Fruit fly (Drosophila melanogaster) Kc167 (cell line): ENCODE measurements around the gene CG31642.

Experiments used
- Myc ChIP-seq: fragments of >200 bp; optimal IDR thresholded peaks from 2 replicates; lab custom pipeline; 2017; ENCODE audit warnings: missing external identifiers
- Sin3A ChIP-seq: fragments of >200 bp; optimal IDR thresholded peaks from 2 replicates; lab custom pipeline; 2018; ENCODE audit warnings: missing external identifiers
- h ChIP-seq: fragments of >200 bp; optimal IDR thresholded peaks from 3 replicates; lab custom pipeline; 2018; ENCODE audit warnings: missing external identifiers
- insv ChIP-seq: fragments of >200 bp; optimal IDR thresholded peaks from 3 replicates; lab custom pipeline; 2018; ENCODE audit warnings: missing external identifiers
- psq ChIP-seq: fragments of >200 bp; optimal IDR thresholded peaks from 2 replicates; lab custom pipeline; 2017; ENCODE audit warnings: missing external identifiers
- ttk ChIP-seq: sonication (Bioruptor generic); optimal IDR thresholded peaks from 2 replicates; lab custom pipeline; 2017; ENCODE audit warnings: missing external identifiers

CG31642 gene

dm6 chr2L:6081134-6081832 lies 37.0 kb upstream of the CG31642 start:
- TF ChIP-seq psq (lab: Kevin White, UChicago) (no peak), Sin3A (lab: Kevin White, UChicago) (no peak), insv (no peak), h (lab: Kevin White, UChicago) (no peak), Myc (no peak), ttk (lab: Kevin White, UChicago) (no peak)

DNA sequence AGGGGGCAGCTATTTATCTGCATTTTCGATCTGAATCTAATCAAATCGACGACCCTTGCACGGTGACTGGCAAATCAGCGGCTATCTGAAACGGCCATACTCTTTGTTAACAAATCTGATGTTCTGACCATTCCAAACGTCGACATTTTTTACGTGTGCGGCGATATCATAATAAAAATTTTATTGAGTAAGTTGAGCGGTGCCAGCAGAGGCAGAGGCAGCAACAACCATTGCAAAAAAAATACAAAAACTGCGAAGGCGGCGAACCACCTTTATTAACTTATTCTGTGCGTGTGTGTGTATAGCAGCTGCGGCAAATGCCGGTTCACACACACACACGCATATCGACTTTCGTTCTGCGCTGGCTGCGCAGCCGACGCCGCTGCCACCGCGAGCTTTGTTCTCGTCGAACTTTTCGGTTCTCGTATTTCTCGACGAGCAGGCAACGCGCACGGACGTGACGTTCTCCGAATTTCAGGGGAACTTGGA lies 36.1 kb upstream of the CG31642 start, which contains the start of gene Kr-h1:
Gene Kr-h1, plus strand, starts transcription at position 447 of the 489 bp plus-strand sequence.
- no peak for TF ChIP-seq Sin3A (lab: Kevin White, UChicago)
- no peak for TF ChIP-seq h (lab: Kevin White, UChicago)
- no peak for TF ChIP-seq insv
- no peak for TF ChIP-seq psq (lab: Kevin White, UChicago)
- no peak for TF ChIP-seq Myc
- TF ChIP-seq ttk (lab: Kevin White, UChicago), result no peak

- TF ChIP-seq Sin3A (lab: Kevin White, UChicago) (no peak), h (lab: Kevin White, UChicago) (no peak), Myc (no peak), psq (lab: Kevin White, UChicago) (no peak), insv (no peak), ttk (lab: Kevin White, UChicago) (no peak)
These were observed 35.2 kb upstream of the CG31642 start for dm6 chr2L:6082936-6083627.

DNA sequence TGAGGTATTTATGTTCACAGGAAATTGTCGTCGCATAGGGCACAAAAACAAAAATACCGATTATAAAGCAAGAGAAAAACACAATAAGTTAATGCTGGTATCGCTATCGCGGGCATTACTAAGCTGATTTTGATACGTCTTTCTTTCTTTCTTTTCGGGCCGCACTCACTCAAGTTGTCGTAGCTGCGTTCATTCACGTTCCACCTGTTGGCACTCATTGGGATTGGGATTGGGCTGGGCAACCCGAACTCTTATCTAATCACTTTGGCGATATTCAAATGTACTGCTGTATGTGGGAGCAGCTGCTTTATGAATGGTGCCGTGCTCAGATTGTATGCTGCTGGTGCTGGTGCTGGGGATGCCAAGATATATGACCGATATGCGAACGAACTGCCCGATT lies 33.6 kb upstream of the CG31642 start:
- TF ChIP-seq Sin3A (lab: Kevin White, UChicago) (no peak), Myc (no peak), insv (no peak), ttk (lab: Kevin White, UChicago) (no peak)

DNA sequence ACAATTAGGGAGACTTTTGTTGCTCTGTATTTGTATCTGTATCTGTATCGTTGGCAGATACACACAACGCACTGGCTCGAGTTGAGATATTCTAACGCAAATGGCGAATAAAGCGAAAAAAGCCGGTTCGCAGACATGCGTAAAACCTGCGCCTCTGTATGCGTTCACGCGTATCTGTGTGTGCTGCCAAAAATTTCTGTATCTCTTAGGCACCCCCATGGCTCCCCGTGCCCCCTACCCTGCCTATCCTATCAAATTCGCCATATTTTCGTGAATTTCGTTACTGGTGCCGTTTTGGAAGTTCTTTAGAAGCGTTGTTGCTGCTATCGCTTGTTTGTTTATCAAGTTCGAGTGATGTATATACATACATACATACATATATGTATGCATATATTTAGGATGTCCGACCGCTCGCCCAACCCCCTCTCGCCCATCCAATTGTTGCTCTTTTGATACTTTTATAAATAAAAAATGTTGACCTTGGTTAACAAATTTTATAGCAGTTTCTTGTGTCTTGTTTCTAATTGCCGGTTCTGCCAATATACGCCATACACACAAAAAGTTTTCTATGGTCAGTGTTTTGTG lies 32.5 kb upstream of the CG31642 start:
- TF ChIP-seq Sin3A (lab: Kevin White, UChicago) (no peak), ttk (lab: Kevin White, UChicago) (no peak), psq (lab: Kevin White, UChicago) (no peak), h (lab: Kevin White, UChicago) (no peak)

dm6 chr2L:6086771-6087170 lies 31.5 kb upstream of the CG31642 start:
- no peak for TF ChIP-seq ttk (lab: Kevin White, UChicago)
- no peak for TF ChIP-seq Sin3A (lab: Kevin White, UChicago)
- no peak for TF ChIP-seq Myc
- TF ChIP-seq insv, result no peak
- no peak for TF ChIP-seq h (lab: Kevin White, UChicago)
- TF ChIP-seq psq (lab: Kevin White, UChicago), result no peak

DNA sequence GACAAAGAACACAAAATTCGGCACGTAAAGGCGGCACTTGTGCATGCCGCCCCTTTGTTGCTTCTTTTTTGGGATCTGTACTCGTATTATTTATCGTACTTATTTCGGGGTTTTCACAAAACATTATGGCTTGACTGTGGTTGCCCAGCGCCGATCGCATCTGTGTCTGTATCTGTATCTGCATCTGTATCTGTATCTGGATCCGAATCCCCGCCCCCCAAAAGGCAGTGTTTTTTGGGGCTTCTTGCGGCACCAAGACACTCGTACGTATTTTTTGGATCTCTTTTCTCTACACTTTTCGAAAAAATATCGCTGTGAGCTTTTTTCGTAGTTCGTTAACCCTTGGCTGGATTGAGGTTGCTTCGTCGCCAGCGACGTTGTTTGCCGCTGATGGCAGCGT lies 30.6 kb upstream of the CG31642 start:
- TF ChIP-seq Sin3A (lab: Kevin White, UChicago), result no peak
- no peak for TF ChIP-seq psq (lab: Kevin White, UChicago)
- no peak for TF ChIP-seq ttk (lab: Kevin White, UChicago)
- no peak for TF ChIP-seq Myc
- TF ChIP-seq h (lab: Kevin White, UChicago), result no peak
- no peak for TF ChIP-seq insv

DNA sequence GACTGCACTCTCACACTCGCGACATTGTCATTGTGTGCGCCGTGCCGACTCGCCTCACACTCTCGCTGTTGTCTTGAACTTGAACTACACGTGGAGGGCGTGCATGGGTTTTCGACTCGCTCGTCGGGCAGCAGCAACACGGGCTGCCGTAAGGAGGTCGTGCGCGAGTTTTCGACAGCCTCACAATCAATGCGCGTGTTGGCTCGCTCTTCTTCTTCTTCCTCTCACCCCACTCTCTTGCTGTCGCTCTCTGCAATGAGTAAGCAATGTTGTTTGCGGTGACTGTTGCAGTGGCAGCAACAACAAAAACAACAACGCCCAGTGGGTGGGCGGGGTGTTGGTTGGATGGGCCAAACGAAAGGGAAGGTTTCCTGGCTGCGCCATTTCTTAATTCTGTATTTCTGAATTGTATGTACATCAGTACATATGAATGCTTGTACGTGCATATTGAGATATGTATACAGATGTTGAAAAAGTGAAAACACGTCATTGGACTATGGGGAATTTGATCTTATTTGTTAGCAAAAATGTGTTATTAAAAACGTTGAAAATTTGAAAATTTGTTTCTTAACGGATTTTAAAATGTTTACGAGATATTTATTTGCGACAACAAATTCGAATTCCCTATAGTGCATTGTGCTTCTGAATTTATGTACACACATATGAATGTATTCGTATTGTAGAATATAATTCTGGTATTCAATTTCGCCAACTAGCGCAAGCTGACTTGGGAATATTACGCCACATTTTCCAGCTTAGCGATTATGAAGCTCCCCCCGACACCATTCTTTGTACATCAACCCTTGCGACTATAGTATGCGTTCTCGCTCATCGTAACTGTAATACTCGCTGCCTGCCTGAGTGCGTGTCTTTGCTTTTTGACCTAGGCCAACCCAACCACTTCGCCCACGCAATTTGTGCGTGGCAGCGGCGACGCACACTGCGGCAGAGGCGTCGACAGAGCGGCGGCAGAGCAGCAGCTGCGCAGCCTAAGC lies 29.6 kb upstream of the CG31642 start:
- no peak for TF ChIP-seq Sin3A (lab: Kevin White, UChicago)
- TF ChIP-seq psq (lab: Kevin White, UChicago), result no peak
- TF ChIP-seq h (lab: Kevin White, UChicago), result no peak
- no peak for TF ChIP-seq Myc
- TF ChIP-seq insv, result no peak
- no peak for TF ChIP-seq ttk (lab: Kevin White, UChicago)

DNA sequence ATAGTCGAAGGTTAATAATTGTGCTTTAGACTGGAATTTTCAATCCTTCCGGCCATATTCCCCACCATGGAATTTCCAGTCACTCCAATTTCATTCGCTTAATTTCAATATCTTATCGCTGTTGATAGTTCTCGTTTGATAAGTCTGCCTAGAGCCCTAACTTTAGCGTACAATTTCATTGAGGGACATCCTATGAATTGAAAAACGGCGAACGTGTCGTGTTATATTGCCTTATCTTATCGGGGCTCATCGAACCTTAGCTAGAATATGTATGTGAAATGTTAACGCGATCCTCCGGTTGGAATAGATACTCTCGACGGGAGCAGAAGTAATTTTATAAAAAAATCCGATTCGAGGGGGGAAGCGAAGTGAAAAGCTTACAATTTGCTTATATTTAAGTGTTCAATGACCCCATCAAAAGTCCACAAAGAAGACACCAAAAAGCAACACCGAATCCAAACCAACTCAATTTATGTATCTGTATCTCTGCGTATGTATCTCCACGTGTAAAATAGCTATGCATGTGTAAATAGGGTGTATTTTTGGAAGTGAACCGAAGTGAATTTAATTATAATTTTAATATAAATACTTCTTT lies 28.6 kb upstream of the CG31642 start:
- no peak for TF ChIP-seq Sin3A (lab: Kevin White, UChicago)
- TF ChIP-seq ttk (lab: Kevin White, UChicago), result no peak
- TF ChIP-seq psq (lab: Kevin White, UChicago), result no peak

- TF ChIP-seq Sin3A (lab: Kevin White, UChicago) (no peak), Myc (no peak), insv (no peak), h (lab: Kevin White, UChicago) (no peak), ttk (lab: Kevin White, UChicago) (no peak), psq (lab: Kevin White, UChicago) (no peak)
These were observed 27.9 kb upstream of the CG31642 start for dm6 chr2L:6090365-6090764.
